Fruit fly (Drosophila melanogaster): ENCODE results near the gene CG11585.

dm6 chrX:14226093-14226492 lies 36.8 kb downstream of the CG11585 start, which contains the start of gene mRpL38:
- TF ChIP-seq CG15710 (tag; optimal IDR thresholded peaks at IDR 0.05), result no peak
- TF ChIP-seq D1 (tag; optimal IDR thresholded peaks at IDR 0.05), result no peak
- no peak for TF ChIP-seq fd96Ca (GFP tag; IDR thresholded peaks at IDR 0.05)
